Worm (Caenorhabditis elegans) whole organism, midembryonic: Measurements from ENCODE around the gene anoh-2.

Experiments used
- cog-1 ChIP-seq: sonication (generic microtip); optimal IDR thresholded peaks from 2 replicates; lab custom pipeline; 2016; ENCODE audit warnings: missing genetic modification characterization, missing compliant biosample characterization
- ref-1 ChIP-seq: fragments of 200-800 bp; sonication (Bioruptor generic); conservative IDR thresholded peaks from 2 replicates; pipeline ENCODE4 v1.3.6; 2022; ENCODE audit warnings: missing genetic modification reagents, missing genetic modification characterization, missing compliant biosample characterization
- ztf-23 ChIP-seq: fragments of 200-800 bp; sonication (Bioruptor generic); IDR thresholded peaks from 2 replicates; pipeline ENCODE4 v1.3.6; 2022; ENCODE audit warnings: missing genetic modification reagents, missing genetic modification characterization, missing compliant biosample characterization

- TF ChIP-seq cog-1 (tag; lab: Kevin White, UChicago) (no peak), ztf-23 (no peak), ref-1 (GFP tag; lab: Robert Waterston, UW) (no peak)
Observed at ce11 chrIV:14631726-14632125, 26.4 kb upstream of the anoh-2 start.
